Fruit fly (Drosophila melanogaster) whole organism, prepupa: ENCODE measurements around the gene Paris.
A peak's percentile ranks its signal among the peaks of the same experiment; 100 is the strongest.

Experiments
- OdsH ChIP-seq: fragments of 200-800 bp; sonication (Bioruptor generic); optimal IDR thresholded peaks from 3 replicates; lab custom pipeline; 2016; ENCODE audit warnings: missing biosample characterization, missing genetic modification characterization
- dsx ChIP-seq: fragments of 200-800 bp; optimal IDR thresholded peaks from 3 replicates; lab custom pipeline; 2019; ENCODE audit warnings: missing biosample characterization, mild to moderate bottlenecking, missing genetic modification characterization, moderate library complexity; ENCODE audit not compliant: poor library complexity, severe bottlenecking
- pdm3 ChIP-seq: fragments of 200-800 bp; sonication (Bioruptor generic); optimal IDR thresholded peaks from 3 replicates; lab custom pipeline; 2016; ENCODE audit warnings: missing biosample characterization, missing genetic modification characterization

- TF ChIP-seq dsx (peak; percentile 80), pdm3 (GFP tag; lab: Kevin White, UChicago) (no peak), OdsH (GFP tag; lab: Kevin White, UChicago) (peak; percentile 2)
Observed at dm6 chr2L:4456539-4456994, 6.8 kb upstream of the Paris start, which contains the start of gene Gs1l.
